Fruit fly (Drosophila melanogaster) whole organism, wandering third instar larva: ENCODE data around the gene Pgls.

Source experiments
- Abd-B ChIP-seq: fragments of >200 bp; optimal IDR thresholded peaks from 2 replicates; lab custom pipeline; 2017; ENCODE audit warnings: missing biosample characterization, missing genetic modification characterization
- CG9705 ChIP-seq: fragments of 200-800 bp; sonication (Bioruptor generic); optimal IDR thresholded peaks from 2 replicates; lab custom pipeline; 2018; ENCODE audit warnings: missing biosample characterization, mild to moderate bottlenecking, missing genetic modification characterization
- GATAd ChIP-seq: sonication (Bioruptor generic); optimal IDR thresholded peaks from 2 replicates; lab custom pipeline; 2016; ENCODE audit warnings: missing biosample characterization, missing genetic modification characterization
- OdsH ChIP-seq: fragments of 200-800 bp; sonication (Bioruptor generic); optimal IDR thresholded peaks from 2 replicates; lab custom pipeline; 2016; ENCODE audit warnings: missing biosample characterization, mild to moderate bottlenecking, missing genetic modification characterization
- br ChIP-seq: fragments of 200-800 bp; sonication (Bioruptor generic); optimal IDR thresholded peaks from 2 replicates; lab custom pipeline; 2016; ENCODE audit warnings: missing biosample characterization, missing genetic modification characterization
- dl ChIP-seq, 2 experiments: fragments of 175-275, 200-275 bp in 1 of 2; fragments of 200-275 bp in 1 of 2; sonication (Bioruptor generic); optimal IDR thresholded peaks; lab custom pipeline; 2018; ENCODE audit warnings: mild to moderate bottlenecking in 2 of 2, missing biosample characterization in 2 of 2, missing genetic modification characterization in 2 of 2, moderate library complexity in 2 of 2; ENCODE audit not compliant: partially characterized antibody in 2 of 2, insufficient read depth in 1 of 2
- dmrt93B ChIP-seq: fragments of 200-800 bp; sonication (Bioruptor generic); optimal IDR thresholded peaks from 2 replicates; lab custom pipeline; 2018; ENCODE audit warnings: missing biosample characterization, mild to moderate bottlenecking, missing genetic modification characterization
- foxo ChIP-seq, 2 experiments: fragments of 200-800 bp; sonication (Bioruptor generic); optimal IDR thresholded peaks; 2 replicates in 1 of 2; 3 replicates in 1 of 2; lab custom pipeline; 2016 to 2017; ENCODE audit warnings: missing biosample characterization in 2 of 2, missing genetic modification characterization in 2 of 2
- h ChIP-seq: fragments of 200-800 bp; sonication (Bioruptor generic); optimal IDR thresholded peaks from 3 replicates; lab custom pipeline; 2016; ENCODE audit warnings: missing biosample characterization, mild to moderate bottlenecking, missing genetic modification characterization
- psq ChIP-seq: fragments of 200-800 bp; sonication (Bioruptor generic); optimal IDR thresholded peaks from 3 replicates; lab custom pipeline; 2017; ENCODE audit warnings: missing biosample characterization, mild to moderate bottlenecking, missing genetic modification characterization, moderate library complexity
- usp ChIP-seq: fragments of >200 bp; optimal IDR thresholded peaks from 2 replicates; lab custom pipeline; 2017; ENCODE audit warnings: missing biosample characterization, missing genetic modification characterization

- TF ChIP-seq foxo (GFP tag; optimal IDR thresholded peaks at IDR 0.05; lab: Kevin White, UChicago) (no peak), CG9705 (GFP tag; lab: Kevin White, UChicago) (no peak), Abd-B (GFP tag; lab: Kevin White, UChicago) (no peak), GATAd (GFP tag; lab: Kevin White, UChicago) (no peak), br (GFP tag; lab: Kevin White, UChicago) (no peak), usp (GFP tag; lab: Kevin White, UChicago) (no peak), h (GFP tag; lab: Kevin White, UChicago) (no peak), dmrt93B (GFP tag; lab: Kevin White, UChicago) (no peak), OdsH (GFP tag; lab: Kevin White, UChicago) (no peak), psq (GFP tag; lab: Kevin White, UChicago) (peak; percentile 73), dl (GFP tag; optimal IDR thresholded peaks at IDR 0.05; lab: Kevin White, UChicago; ENCODE audit: insufficient read depth in 1 of 2, partially characterized antibody in 2 of 2) (no peak)
These were observed 46.2 kb upstream of the Pgls start for dm6 chrX:10801033-10801432.
